Fruit fly (Drosophila melanogaster) whole organism, embryonic: ENCODE results near the gene Rbp.

Experiments
- Ada2b ChIP-seq: fragments of 200-800 bp; sonication (Bioruptor generic); IDR thresholded peaks from 2 replicates; pipeline ENCODE4 v1.3.6; 2022; ENCODE audit warnings: missing biosample characterization, missing genetic modification characterization
- CG11560 ChIP-seq: fragments of 200-800 bp; sonication (Bioruptor generic); IDR thresholded peaks from 3 replicates; pipeline ENCODE4 v1.3.6; 2022; ENCODE audit warnings: missing biosample characterization, missing genetic modification characterization
- CG13424 ChIP-seq: fragments of 200-800 bp; sonication (Bioruptor generic); optimal IDR thresholded peaks from 2 replicates; lab custom pipeline; 2019; ENCODE audit warnings: missing biosample characterization, mild to moderate bottlenecking, missing genetic modification characterization, moderate library complexity
- CG14710 ChIP-seq: fragments of 200-800 bp; sonication (Bioruptor generic); optimal IDR thresholded peaks from 3 replicates; lab custom pipeline; 2019; ENCODE audit warnings: missing biosample characterization, mild to moderate bottlenecking, missing genetic modification characterization, moderate library complexity
- CG16815 ChIP-seq: fragments of 200-800 bp; sonication (Bioruptor generic); optimal IDR thresholded peaks from 3 replicates; lab custom pipeline; 2017; ENCODE audit warnings: missing biosample characterization, mild to moderate bottlenecking, missing genetic modification characterization
- CG16863 ChIP-seq: fragments of 200-800 bp; sonication (Bioruptor generic); optimal IDR thresholded peaks from 3 replicates; lab custom pipeline; 2016; ENCODE audit warnings: missing biosample characterization, missing genetic modification characterization
- CG17802 ChIP-seq: fragments of 200-800 bp; sonication (Bioruptor generic); optimal IDR thresholded peaks from 2 replicates; lab custom pipeline; 2018; ENCODE audit warnings: missing biosample characterization, mild to moderate bottlenecking, missing genetic modification characterization, moderate library complexity
- CG17829 ChIP-seq: fragments of 200-800 bp; optimal IDR thresholded peaks from 2 replicates; lab custom pipeline; 2019; ENCODE audit warnings: missing biosample characterization, mild to moderate bottlenecking, missing genetic modification characterization, moderate library complexity
- CG2116 ChIP-seq: fragments of 200-800 bp; sonication (Bioruptor generic); optimal IDR thresholded peaks from 3 replicates; lab custom pipeline; 2018; ENCODE audit warnings: missing biosample characterization, mild to moderate bottlenecking, missing genetic modification characterization
- CG34422 ChIP-seq: fragments of 200-800 bp; sonication (Bioruptor generic); IDR thresholded peaks from 3 replicates; pipeline ENCODE4 v1.3.6; 2022; ENCODE audit warnings: missing biosample characterization, missing genetic modification characterization
- CG6683 ChIP-seq: fragments of 200-800 bp; sonication (Bioruptor generic); optimal IDR thresholded peaks from 2 replicates; lab custom pipeline; 2017; ENCODE audit warnings: missing biosample characterization, mild to moderate bottlenecking, missing genetic modification characterization, missing genetic modification reagents
- CG7357 ChIP-seq: fragments of 200-800 bp; sonication (Bioruptor generic); IDR thresholded peaks from 3 replicates; pipeline ENCODE4 v1.3.6; 2022; ENCODE audit warnings: missing biosample characterization, missing genetic modification characterization
- CG7928 ChIP-seq: fragments of 200-800 bp; sonication (Bioruptor generic); optimal IDR thresholded peaks from 2 replicates; lab custom pipeline; 2017; ENCODE audit warnings: missing biosample characterization, mild to moderate bottlenecking, missing genetic modification characterization
- CG9797 ChIP-seq: fragments of 200-800 bp; sonication (Bioruptor generic); optimal IDR thresholded peaks from 3 replicates; lab custom pipeline; 2018; ENCODE audit warnings: missing biosample characterization, mild to moderate bottlenecking, missing genetic modification characterization
- CHES-1-like ChIP-seq: fragments of 200-800 bp; sonication (Bioruptor generic); optimal IDR thresholded peaks from 2 replicates; lab custom pipeline; 2016; ENCODE audit warnings: missing biosample characterization, missing genetic modification characterization
- D ChIP-seq, 2 experiments: fragments of 200-800 bp in 1 of 2; fragments of >200 bp in 1 of 2; sonication (Bioruptor generic) in 1 of 2; optimal IDR thresholded peaks; 2 replicates in 1 of 2; 3 replicates in 1 of 2; lab custom pipeline; 2017; ENCODE audit warnings: mild to moderate bottlenecking in 1 of 2, missing biosample characterization in 1 of 2, missing genetic modification characterization in 1 of 2, missing genetic modification reagents in 1 of 2
- Dek ChIP-seq: fragments of 200-800 bp; sonication (Bioruptor generic); optimal IDR thresholded peaks from 3 replicates; lab custom pipeline; 2019; ENCODE audit warnings: missing biosample characterization, mild to moderate bottlenecking, missing genetic modification characterization, moderate library complexity
- Doc3 ChIP-seq: fragments of 200-800 bp; sonication (Bioruptor generic); IDR thresholded peaks from 3 replicates; pipeline ENCODE4 v1.3.6; 2022; ENCODE audit warnings: missing biosample characterization, missing genetic modification characterization; ENCODE audit not compliant: partially characterized antibody
- Elba2 ChIP-seq: fragments of 200-800 bp; sonication (Bioruptor generic); optimal IDR thresholded peaks from 3 replicates; lab custom pipeline; 2016; ENCODE audit warnings: missing biosample characterization, missing genetic modification characterization
- HLH54F ChIP-seq: fragments of 200-800 bp; sonication (Bioruptor generic); optimal IDR thresholded peaks from 3 replicates; lab custom pipeline; 2016; ENCODE audit warnings: missing biosample characterization, missing genetic modification characterization
- Hand ChIP-seq: fragments of 200-800 bp; sonication (Bioruptor generic); optimal IDR thresholded peaks from 2 replicates; lab custom pipeline; 2017; ENCODE audit warnings: mild to moderate bottlenecking, missing biosample characterization, missing genetic modification reagents, missing genetic modification characterization
- MBD-R2 ChIP-seq: fragments of 200-800 bp; sonication (Bioruptor generic); IDR thresholded peaks from 2 replicates; pipeline ENCODE4 v1.3.6; 2022; ENCODE audit warnings: missing biosample characterization, missing genetic modification characterization
- Mad ChIP-seq: fragments of 200-800 bp; sonication (Bioruptor generic); optimal IDR thresholded peaks from 2 replicates; lab custom pipeline; 2016; ENCODE audit warnings: missing biosample characterization, missing genetic modification characterization
- Meics ChIP-seq: fragments of 200-800 bp; sonication (Bioruptor generic); optimal IDR thresholded peaks from 2 replicates; lab custom pipeline; 2017; ENCODE audit warnings: missing biosample characterization, mild to moderate bottlenecking, missing genetic modification characterization
- Nf-YB ChIP-seq: fragments of 200-800 bp; sonication (Bioruptor generic); optimal IDR thresholded peaks from 3 replicates; lab custom pipeline; 2019; ENCODE audit warnings: missing biosample characterization, mild to moderate bottlenecking, missing genetic modification characterization, moderate library complexity
- Tbp ChIP-seq: fragments of >200 bp; optimal IDR thresholded peaks from 2 replicates; lab custom pipeline; 2018; ENCODE audit warnings: missing biosample characterization, missing genetic modification characterization
- YL-1 ChIP-seq: fragments of 200-800 bp; sonication (Bioruptor generic); optimal IDR thresholded peaks from 3 replicates; lab custom pipeline; 2017; ENCODE audit warnings: missing biosample characterization, mild to moderate bottlenecking, missing genetic modification characterization
- bab2 ChIP-seq: fragments of 200-800 bp; sonication (Bioruptor generic); optimal IDR thresholded peaks from 2 replicates; lab custom pipeline; 2016; ENCODE audit warnings: missing biosample characterization, missing genetic modification characterization
- cato ChIP-seq: fragments of 200-800 bp; sonication (Bioruptor generic); optimal IDR thresholded peaks from 2 replicates; lab custom pipeline; 2016; ENCODE audit warnings: missing biosample characterization, missing genetic modification characterization, borderline replicate concordance
- caup ChIP-seq: fragments of 200-800 bp; sonication (Bioruptor generic); optimal IDR thresholded peaks from 3 replicates; lab custom pipeline; 2017; ENCODE audit warnings: missing biosample characterization, mild to moderate bottlenecking, missing genetic modification characterization, moderate library complexity; ENCODE audit not compliant: severe bottlenecking
- danr ChIP-seq: fragments of 200-800 bp; sonication (Bioruptor generic); IDR thresholded peaks from 2 replicates; pipeline ENCODE4 v1.3.6; 2022; ENCODE audit warnings: missing biosample characterization, missing genetic modification characterization
- dysf ChIP-seq: fragments of 200-800 bp; sonication (Bioruptor generic); IDR thresholded peaks from 3 replicates; pipeline ENCODE4 v1.3.6; 2022; ENCODE audit warnings: missing biosample characterization, missing genetic modification characterization
- fd102C ChIP-seq: fragments of 200-800 bp; sonication (Bioruptor generic); optimal IDR thresholded peaks from 2 replicates; lab custom pipeline; 2018; ENCODE audit warnings: missing biosample characterization, mild to moderate bottlenecking, missing genetic modification characterization, moderate library complexity
- gcm ChIP-seq: fragments of 200-800 bp; sonication (Bioruptor generic); optimal IDR thresholded peaks from 2 replicates; lab custom pipeline; 2019; ENCODE audit warnings: missing biosample characterization, mild to moderate bottlenecking, missing genetic modification characterization, moderate library complexity
- insv ChIP-seq, 2 experiments: fragments of 200-800 bp; sonication (Bioruptor generic); optimal IDR thresholded peaks; 3 replicates each; lab custom pipeline; 2016 to 2018; ENCODE audit warnings: missing biosample characterization in 2 of 2, missing genetic modification characterization in 2 of 2
- luna ChIP-seq: fragments of 200-800 bp; sonication (Bioruptor generic); optimal IDR thresholded peaks from 2 replicates; lab custom pipeline; 2016; ENCODE audit warnings: missing biosample characterization, missing genetic modification characterization
- mirr ChIP-seq: fragments of 200-800 bp; sonication (Bioruptor generic); optimal IDR thresholded peaks from 3 replicates; lab custom pipeline; 2018; ENCODE audit warnings: missing biosample characterization, mild to moderate bottlenecking, missing genetic modification characterization
- p53 ChIP-seq: fragments of 200-800 bp; sonication (Bioruptor generic); optimal IDR thresholded peaks from 2 replicates; lab custom pipeline; 2016; ENCODE audit warnings: missing biosample characterization, missing genetic modification characterization
- ranshi ChIP-seq: fragments of 200-800 bp; sonication (Bioruptor generic); IDR thresholded peaks from 2 replicates; pipeline ENCODE4 v1.3.6; 2022; ENCODE audit warnings: missing biosample characterization, missing genetic modification characterization
- rib ChIP-seq: fragments of 200-800 bp; sonication (Bioruptor generic); IDR thresholded peaks from 2 replicates; pipeline ENCODE4 v1.3.6; 2022; ENCODE audit warnings: missing biosample characterization, missing genetic modification characterization
- ro ChIP-seq: fragments of 200-800 bp; sonication (Bioruptor generic); IDR thresholded peaks from 2 replicates; pipeline ENCODE4 v1.3.6; 2022; ENCODE audit warnings: missing biosample characterization, missing genetic modification characterization
- row ChIP-seq: fragments of 200-800 bp; sonication (Bioruptor generic); IDR thresholded peaks from 3 replicates; pipeline ENCODE4 v1.3.6; 2022; ENCODE audit warnings: missing biosample characterization, missing genetic modification characterization
- sd ChIP-seq: fragments of 200-800 bp; sonication (Bioruptor generic); optimal IDR thresholded peaks from 3 replicates; lab custom pipeline; 2018; ENCODE audit warnings: missing biosample characterization, mild to moderate bottlenecking, missing genetic modification characterization, moderate library complexity
- shn ChIP-seq: fragments of 200-800 bp; sonication (Bioruptor generic); optimal IDR thresholded peaks from 3 replicates; lab custom pipeline; 2016; ENCODE audit warnings: missing biosample characterization, missing genetic modification characterization
- sna ChIP-seq: fragments of 200-800 bp; sonication (Bioruptor generic); IDR thresholded peaks from 2 replicates; pipeline ENCODE4 v1.3.6; 2022; ENCODE audit warnings: missing biosample characterization, missing genetic modification characterization; ENCODE audit not compliant: partially characterized antibody
- sr ChIP-seq: fragments of 200-800 bp; sonication (Bioruptor generic); IDR thresholded peaks from 3 replicates; pipeline ENCODE4 v1.3.6; 2022; ENCODE audit warnings: missing biosample characterization, missing genetic modification characterization
- sug ChIP-seq: fragments of 200-800 bp; optimal IDR thresholded peaks from 2 replicates; lab custom pipeline; 2019; ENCODE audit warnings: missing biosample characterization, mild to moderate bottlenecking, missing genetic modification characterization, moderate library complexity
- vfl ChIP-seq: fragments of 200-800 bp; sonication (Bioruptor generic); optimal IDR thresholded peaks from 2 replicates; lab custom pipeline; 2016; ENCODE audit warnings: missing biosample characterization, missing genetic modification characterization
- vvl ChIP-seq: fragments of 200-800 bp; sonication (Bioruptor generic); IDR thresholded peaks from 2 replicates; pipeline ENCODE4 v1.3.6; 2022; ENCODE audit warnings: missing biosample characterization, missing genetic modification characterization
- zen ChIP-seq: fragments of 200-800 bp; sonication (Bioruptor generic); optimal IDR thresholded peaks from 3 replicates; lab custom pipeline; 2018; ENCODE audit warnings: missing biosample characterization, mild to moderate bottlenecking, missing genetic modification characterization, moderate library complexity

Gene Rbp

DNA sequence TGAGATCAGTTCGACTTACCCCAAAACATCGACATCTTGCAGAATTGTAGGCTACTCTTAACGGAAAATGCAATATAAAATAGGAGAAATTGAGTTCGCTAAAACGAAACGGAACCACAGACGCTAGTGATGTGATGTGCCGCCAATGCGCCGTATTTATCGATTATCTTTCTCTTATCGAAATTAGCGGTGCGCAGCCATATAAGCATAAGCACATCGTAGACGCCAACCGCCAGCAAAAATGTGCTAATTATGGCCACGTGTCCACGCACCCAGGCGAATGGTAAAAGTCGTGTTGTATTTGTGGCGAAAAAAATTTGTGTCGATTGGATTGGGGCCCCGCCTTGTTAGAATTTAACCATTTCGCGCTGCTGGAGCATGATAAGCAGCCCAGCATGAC lies 41.4 kb upstream of the Rbp start, which contains the start of the genes Fkbp39 and Cyfip (continued):
- TF ChIP-seq CG11560 (tag; lab: Robert Waterston, UW) = peak; percentile 74; the same call in 2 of the 3 replicates
- TF ChIP-seq ro = no peak
- TF ChIP-seq fd102C (GFP tag; lab: Kevin White, UChicago) = peak; percentile 4
- no peak for TF ChIP-seq gcm (GFP tag; lab: Kevin White, UChicago)
- peak; percentile 66; the same call in 1 of the 2 replicates for TF ChIP-seq vvl (GFP tag; lab: Robert Waterston, UW)
- peak; percentile 64 for TF ChIP-seq sug (tag; lab: Kevin White, UChicago)
- TF ChIP-seq shn (GFP tag; lab: Kevin White, UChicago) = peak; percentile 49
- no peak for TF ChIP-seq sd
- TF ChIP-seq danr = no peak
- no peak for TF ChIP-seq CG17802 (tag; lab: Kevin White, UChicago)
- no peak for TF ChIP-seq Mad (GFP tag; lab: Kevin White, UChicago)
- no peak for TF ChIP-seq CG16815
- peak; percentile 87 for TF ChIP-seq CG9797 (GFP tag; lab: Kevin White, UChicago)
- TF ChIP-seq CG7357 (GFP tag; lab: Robert Waterston, UW) = no peak
- no peak for TF ChIP-seq Hand
- peak; percentile 70; the same call in 1 of the 2 replicates for TF ChIP-seq rib (GFP tag; lab: Robert Waterston, UW)
- TF ChIP-seq sr = no peak
- TF ChIP-seq caup (GFP tag; lab: Kevin White, UChicago) = peak; percentile 64
- peak; percentile 30 for TF ChIP-seq Dek
- TF ChIP-seq CG14710 = peak; percentile 75
- peak; percentile 92 for TF ChIP-seq CHES-1-like
- peak; percentile 29 for TF ChIP-seq bab2 (GFP tag; lab: Kevin White, UChicago)
- peak; percentile 62 for TF ChIP-seq p53 (GFP tag; lab: Kevin White, UChicago)
- TF ChIP-seq mirr (GFP tag; lab: Kevin White, UChicago) = peak; percentile 21
- TF ChIP-seq luna (GFP tag; lab: Kevin White, UChicago) = peak; percentile 7
- TF ChIP-seq YL-1 (GFP tag; lab: Kevin White, UChicago) = peak; percentile 98
- peak; percentile 64 for TF ChIP-seq HLH54F (GFP tag; lab: Kevin White, UChicago)
- peak; percentile 54; the same call in 1 of the 2 replicates for TF ChIP-seq sna
- peak; percentile 98 for TF ChIP-seq MBD-R2
- peak; percentile 26 for TF ChIP-seq CG13424 (tag; lab: Kevin White, UChicago)
- TF ChIP-seq ranshi = no peak; the same call in 1 of the 2 replicates
- TF ChIP-seq CG6683 (GFP tag; lab: Kevin White, UChicago) = no peak
- TF ChIP-seq Nf-YB (GFP tag; lab: Kevin White, UChicago) = peak; percentile 48
- TF ChIP-seq CG2116 (GFP tag; lab: Kevin White, UChicago) = peak; percentile 89
- peak; percentile 35 for TF ChIP-seq Elba2 (GFP tag; lab: Kevin White, UChicago)
- peak; percentile 44; the same call in 2 of the 3 replicates for TF ChIP-seq row (GFP tag; lab: Robert Waterston, UW)
- TF ChIP-seq vfl (GFP tag; lab: Kevin White, UChicago) = peak; percentile 61
- TF ChIP-seq Tbp (GFP tag; lab: Kevin White, UChicago) = no peak
- TF ChIP-seq CG34422 (GFP tag; lab: Robert Waterston, UW) = peak; percentile 94
- TF ChIP-seq dysf (GFP tag; lab: Robert Waterston, UW) = 0 out of 3 replicates have a peak, but pooled peaks have one; percentile 21
- no peak for TF ChIP-seq Ada2b (GFP tag; lab: Robert Waterston, UW)
- peak; percentile 38 for TF ChIP-seq CG7928 (GFP tag; lab: Kevin White, UChicago)
- TF ChIP-seq Meics (GFP tag; lab: Kevin White, UChicago) = peak; percentile 36
- no peak for TF ChIP-seq cato (GFP tag; lab: Kevin White, UChicago)
- peak in 1 of 2 experiments; percentile 43 for TF ChIP-seq insv (GFP tag; optimal IDR thresholded peaks at IDR 0.05; lab: Kevin White, UChicago)
- TF ChIP-seq CG17829 = peak; percentile 77
- peak; percentile 9 for TF ChIP-seq CG16863 (GFP tag; lab: Kevin White, UChicago)
- TF ChIP-seq Doc3 (GFP tag; lab: Robert Waterston, UW) = peak; percentile 64
- TF ChIP-seq D (optimal IDR thresholded peaks at IDR 0.05; lab: Kevin White, UChicago) = peak; percentile 57
- no peak for TF ChIP-seq D (GFP tag; optimal IDR thresholded peaks at IDR 0.05; lab: Kevin White, UChicago)
- peak; percentile 54 for TF ChIP-seq zen (tag; lab: Kevin White, UChicago)
